Worm (Caenorhabditis elegans) whole organism, L1 larva: ENCODE results near the gene Y53F4B.43.
A peak's percentile ranks its signal among the peaks of the same experiment; 100 is the strongest.

Experiments
- C16A3.4 ChIP-seq: fragments of 150-350 bp; optimal IDR thresholded peaks from 2 replicates; lab custom pipeline; 2014; ENCODE audit warnings: missing biosample characterization, missing genetic modification characterization
- C34B4.2 ChIP-seq: sonication (generic microtip); optimal IDR thresholded peaks from 2 replicates; lab custom pipeline; 2017; ENCODE audit warnings: mild to moderate bottlenecking, missing genetic modification characterization, missing compliant biosample characterization
- Y116A8C.19 ChIP-seq: sonication (generic microtip); optimal IDR thresholded peaks from 2 replicates; lab custom pipeline; 2016; ENCODE audit warnings: missing compliant biosample characterization, missing genetic modification characterization, borderline replicate concordance
- aha-1 ChIP-seq: fragments of 150-350 bp; optimal IDR thresholded peaks from 2 replicates; lab custom pipeline; 2014; ENCODE audit warnings: missing biosample characterization, missing genetic modification characterization
- aly-2 ChIP-seq: fragments of 150-350 bp; optimal IDR thresholded peaks from 2 replicates; lab custom pipeline; 2014; ENCODE audit warnings: missing biosample characterization, missing genetic modification characterization
- ama-1 ChIP-seq: fragments of 150-350 bp; optimal IDR thresholded peaks from 2 replicates; lab custom pipeline; 2014
- blmp-1 ChIP-seq: fragments of 150-350 bp; optimal IDR thresholded peaks from 2 replicates; lab custom pipeline; 2014; ENCODE audit warnings: missing biosample characterization, missing genetic modification characterization
- ceh-63 ChIP-seq: fragments of 200-800 bp; sonication (Bioruptor generic); optimal IDR thresholded peaks from 2 replicates; lab custom pipeline; 2018; ENCODE audit warnings: mild to moderate bottlenecking, missing genetic modification characterization, missing compliant biosample characterization
- ceh-82 ChIP-seq, 3 experiments: fragments of 150-350 bp in 1 of 3; sonication (generic microtip) in 2 of 3; optimal IDR thresholded peaks; 2 replicates each; lab custom pipeline; 2014 to 2017; ENCODE audit warnings: missing biosample characterization in 3 of 3, missing genetic modification characterization in 3 of 3
- ceh-88 ChIP-seq: fragments of 200-800 bp; sonication (Bioruptor generic); IDR thresholded peaks from 2 replicates; pipeline ENCODE4 v1.3.6; 2022; ENCODE audit warnings: missing genetic modification characterization, missing compliant biosample characterization
- dpl-1 ChIP-seq, 3 experiments: fragments of 150-350 bp in 2 of 3; sonication (generic microtip) in 1 of 3; optimal IDR thresholded peaks; 2 replicates each; lab custom pipeline; 2014 to 2017; ENCODE audit warnings: missing biosample characterization in 3 of 3, missing genetic modification characterization in 3 of 3, missing genetic modification reagents in 3 of 3
- efl-1 ChIP-seq, 4 experiments: fragments of 150-350 bp; optimal IDR thresholded peaks in 3 of 4; peaks in 1 of 4; 1 replicate in 1 of 4; 2 replicates in 3 of 4; lab custom pipeline; 2014; ENCODE audit warnings: missing biosample characterization in 2 of 4, missing genetic modification characterization in 2 of 4, missing genetic modification reagents in 2 of 4
- egl-13 ChIP-seq: sonication (generic microtip); optimal IDR thresholded peaks from 2 replicates; lab custom pipeline; 2016; ENCODE audit warnings: missing genotype, missing genetic modification reagents, missing genetic modification characterization, missing compliant biosample characterization
- egl-27 ChIP-seq, 2 experiments: fragments of 150-350 bp in 1 of 2; sonication (generic microtip); optimal IDR thresholded peaks; 3 replicates each; lab custom pipeline; 2017 to 2018; ENCODE audit warnings: missing biosample characterization in 2 of 2, missing genetic modification characterization in 2 of 2, missing genetic modification reagents in 2 of 2
- elt-2 ChIP-seq: sonication (generic microtip); optimal IDR thresholded peaks from 2 replicates; lab custom pipeline; 2016; ENCODE audit warnings: missing genetic modification characterization, mild to moderate bottlenecking, inconsistent platforms, missing compliant biosample characterization, missing genetic modification reagents
- ets-5 ChIP-seq: fragments of 200-800 bp; sonication (Bioruptor generic); IDR thresholded peaks from 2 replicates; pipeline ENCODE4 v1.3.6; 2022; ENCODE audit warnings: missing genetic modification characterization, missing compliant biosample characterization
- fkh-10 ChIP-seq: sonication (generic microtip); optimal IDR thresholded peaks from 2 replicates; lab custom pipeline; 2017; ENCODE audit warnings: missing biosample characterization, missing genetic modification reagents, missing genetic modification characterization
- fkh-8 ChIP-seq: sonication (generic microtip); optimal IDR thresholded peaks from 2 replicates; lab custom pipeline; 2016; ENCODE audit warnings: mild to moderate bottlenecking, missing genetic modification characterization, missing compliant biosample characterization
- hlh-17 ChIP-seq: fragments of 200-800 bp; sonication (Bioruptor generic); optimal IDR thresholded peaks from 2 replicates; lab custom pipeline; 2018; ENCODE audit warnings: missing genetic modification characterization, mild to moderate bottlenecking, missing compliant biosample characterization, moderate library complexity, borderline replicate concordance
- hlh-4 ChIP-seq: sonication (generic microtip); optimal IDR thresholded peaks from 2 replicates; lab custom pipeline; 2016; ENCODE audit warnings: mild to moderate bottlenecking, missing genetic modification characterization, missing compliant biosample characterization
- hpl-2 ChIP-seq: fragments of 150-350 bp; optimal IDR thresholded peaks from 2 replicates; lab custom pipeline; 2014; ENCODE audit warnings: missing biosample characterization, missing genetic modification reagents, missing genetic modification characterization
- isw-1 ChIP-seq: fragments of 200-800 bp; sonication (Bioruptor generic); IDR thresholded peaks from 2 replicates; pipeline ENCODE4 v1.3.6; 2022; ENCODE audit warnings: missing genetic modification characterization, missing compliant biosample characterization
- jun-1 ChIP-seq: fragments of 150-350 bp; optimal IDR thresholded peaks from 2 replicates; lab custom pipeline; 2014; ENCODE audit warnings: missing biosample characterization, missing genetic modification reagents, missing genetic modification characterization
- lin-14 ChIP-seq: fragments of 200-800 bp; sonication (Bioruptor generic); optimal IDR thresholded peaks from 2 replicates; lab custom pipeline; 2018; ENCODE audit warnings: mild to moderate bottlenecking, missing genetic modification characterization, moderate library complexity, missing compliant biosample characterization
- lin-35 ChIP-seq, 2 experiments: fragments of 150-350 bp; optimal IDR thresholded peaks; 2 replicates each; lab custom pipeline; 2014; ENCODE audit warnings: missing biosample characterization in 2 of 2, missing genetic modification characterization in 2 of 2, missing genetic modification reagents in 2 of 2
- lin-39 ChIP-seq: fragments of 150-350 bp; optimal IDR thresholded peaks from 2 replicates; lab custom pipeline; 2014; ENCODE audit warnings: missing biosample characterization, missing genetic modification reagents, missing genetic modification characterization
- lir-3 ChIP-seq: sonication (generic microtip); optimal IDR thresholded peaks from 2 replicates; lab custom pipeline; 2016; ENCODE audit warnings: mild to moderate bottlenecking, missing genetic modification characterization, moderate library complexity, missing compliant biosample characterization; ENCODE audit not compliant: poor library complexity
- lsy-2 ChIP-seq, 2 experiments: fragments of 150-350 bp; optimal IDR thresholded peaks; 2 replicates each; lab custom pipeline; 2014; ENCODE audit warnings: missing biosample characterization in 2 of 2, missing genetic modification characterization in 2 of 2
- mab-9 ChIP-seq: fragments of 200-800 bp; sonication (Bioruptor generic); IDR thresholded peaks from 2 replicates; pipeline ENCODE4 v1.3.6; 2022; ENCODE audit warnings: missing genetic modification reagents, missing genetic modification characterization, missing compliant biosample characterization
- mef-2 ChIP-seq: fragments of 150-350 bp; optimal IDR thresholded peaks from 2 replicates; lab custom pipeline; 2014; ENCODE audit warnings: missing biosample characterization, missing genetic modification characterization
- nhr-11 ChIP-seq: fragments of 150-350 bp; optimal IDR thresholded peaks from 2 replicates; lab custom pipeline; 2014; ENCODE audit warnings: missing biosample characterization, missing genetic modification characterization
- nhr-19 ChIP-seq: fragments of 200-800 bp; sonication (Bioruptor generic); conservative IDR thresholded peaks from 2 replicates; pipeline ENCODE4 v1.3.6; 2022; ENCODE audit warnings: missing genetic modification characterization, missing compliant biosample characterization
- nhr-20 ChIP-seq: sonication (generic microtip); optimal IDR thresholded peaks from 2 replicates; lab custom pipeline; 2016; ENCODE audit warnings: mild to moderate bottlenecking, missing genetic modification characterization, missing compliant biosample characterization
- nhr-84 ChIP-seq: sonication (generic microtip); optimal IDR thresholded peaks from 2 replicates; lab custom pipeline; 2017; ENCODE audit warnings: missing biosample characterization, missing genetic modification characterization
- nhr-90 ChIP-seq: sonication (generic microtip); optimal IDR thresholded peaks from 2 replicates; lab custom pipeline; 2016; ENCODE audit warnings: mild to moderate bottlenecking, missing genetic modification characterization, missing compliant biosample characterization; ENCODE audit not compliant: poor library complexity
- pqm-1 ChIP-seq: sonication (generic microtip); optimal IDR thresholded peaks from 3 replicates; lab custom pipeline; 2017; ENCODE audit warnings: missing biosample characterization, missing genetic modification characterization
- rnt-1 ChIP-seq: sonication (generic microtip); optimal IDR thresholded peaks from 2 replicates; lab custom pipeline; 2016; ENCODE audit warnings: mild to moderate bottlenecking, missing genetic modification characterization, moderate library complexity, missing compliant biosample characterization
- skn-1 ChIP-seq: fragments of 150-350 bp; optimal IDR thresholded peaks from 2 replicates; lab custom pipeline; 2014; ENCODE audit warnings: missing biosample characterization, missing genetic modification characterization
- snu-23 ChIP-seq: sonication (generic microtip); optimal IDR thresholded peaks from 2 replicates; lab custom pipeline; 2016; ENCODE audit warnings: missing genetic modification characterization, missing compliant biosample characterization
- swsn-7 ChIP-seq: sonication (generic microtip); optimal IDR thresholded peaks from 2 replicates; lab custom pipeline; 2016; ENCODE audit warnings: missing genetic modification characterization, missing compliant biosample characterization
- unc-30 ChIP-seq: sonication (generic microtip); optimal IDR thresholded peaks from 2 replicates; lab custom pipeline; 2017; ENCODE audit warnings: missing biosample characterization, missing genetic modification characterization
- unc-62 ChIP-seq: fragments of 150-350 bp; optimal IDR thresholded peaks from 2 replicates; lab custom pipeline; 2014; ENCODE audit warnings: missing biosample characterization, missing genetic modification reagents, missing genetic modification characterization
- unc-98 ChIP-seq: fragments of 200-800 bp; sonication (Bioruptor generic); IDR thresholded peaks from 2 replicates; pipeline ENCODE4 v1.3.6; 2022; ENCODE audit warnings: missing genetic modification characterization, missing compliant biosample characterization
- xbp-1 ChIP-seq: sonication (generic microtip); optimal IDR thresholded peaks from 2 replicates; lab custom pipeline; 2016; ENCODE audit warnings: missing genetic modification characterization, missing compliant biosample characterization
- ztf-11 ChIP-seq, 2 experiments: sonication (generic microtip); optimal IDR thresholded peaks; 2 replicates each; lab custom pipeline; 2016 to 2017; ENCODE audit warnings: missing genetic modification characterization in 2 of 2, missing biosample characterization in 1 of 2, missing compliant biosample characterization in 1 of 2
- ztf-4 ChIP-seq: fragments of 150-350 bp; optimal IDR thresholded peaks from 2 replicates; lab custom pipeline; 2014; ENCODE audit warnings: missing biosample characterization, missing genetic modification characterization

Y53F4B.43 gene

DNA sequence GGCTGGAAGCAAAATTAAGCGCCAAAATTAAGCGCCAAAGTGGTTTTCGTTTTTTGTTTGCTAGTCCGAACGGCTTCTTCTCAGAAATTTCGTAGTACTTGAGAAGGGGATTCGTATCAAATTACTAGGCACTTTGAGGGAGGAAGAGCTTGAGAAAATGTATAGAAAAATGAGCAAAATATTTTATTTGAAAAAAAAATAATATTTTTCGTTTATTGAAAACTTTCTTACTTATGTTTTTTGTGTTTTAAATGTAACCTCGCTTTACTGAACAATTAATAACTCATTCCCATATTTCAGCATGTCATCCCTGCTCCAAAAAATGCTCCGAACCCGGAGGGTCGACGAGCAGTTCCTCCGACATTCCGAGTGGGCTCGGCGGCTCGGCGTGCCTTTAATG lies 30.7 kb downstream of the Y53F4B.43 start, which contains the start of gene Y53F4B.12:
Y53F4B.12 (plus strand) TSS at position 301 of the 400 bp plus-strand sequence.
- TF ChIP-seq C16A3.4 (no peak), ztf-11 (tag; optimal IDR thresholded peaks at IDR 0.05; lab: Kevin White, UChicago) (no peak), nhr-11 (tag; lab: Kevin White, UChicago) (no peak), lin-14 (GFP tag; lab: Kevin White, UChicago) (no peak), Y116A8C.19 (tag; lab: Kevin White, UChicago) (no peak), xbp-1 (tag; lab: Kevin White, UChicago) (no peak), hlh-4 (tag; lab: Kevin White, UChicago) (no peak)
- TF ChIP-seq, all 84 proteins: peak for 0

DNA sequence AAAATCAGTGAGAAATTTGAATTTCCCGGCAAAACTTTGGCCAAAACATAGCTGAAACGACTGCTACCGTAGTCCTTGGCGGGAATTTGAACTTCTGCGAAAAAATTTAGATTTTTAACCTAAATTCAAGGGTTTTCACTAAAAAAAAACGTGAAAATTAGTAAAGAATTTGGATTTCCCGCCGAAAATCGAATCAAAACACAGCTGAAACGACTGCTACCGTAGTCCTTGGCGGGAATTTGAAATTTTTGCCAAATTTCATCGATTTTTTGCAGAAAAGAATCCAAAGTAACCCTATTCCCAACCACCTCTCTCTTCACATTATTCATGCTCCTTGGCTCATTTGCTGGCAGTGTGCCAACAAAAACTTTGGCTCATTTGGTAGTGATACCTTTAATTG lies 36.8 kb downstream of the Y53F4B.43 start:
- TF ChIP-seq efl-1 (optimal IDR thresholded peaks at IDR 0.05; lab: Kevin White, UChicago) (peak; percentile 45 to 58), efl-1 (GFP tag; optimal IDR thresholded peaks at IDR 0.05 in 1 of 2; lab: Kevin White, UChicago) (peak; percentile 49 to 58), lin-35 (GFP tag; optimal IDR thresholded peaks at IDR 0.05; lab: Kevin White, UChicago) (peak in 1 of 2 experiments; percentile 16), unc-98 (GFP tag; lab: Robert Waterston, UW) (no peak), dpl-1 (GFP tag; optimal IDR thresholded peaks at IDR 0.05; lab: Kevin White, UChicago) (peak in 2 of 3 experiments; percentile 24 to 48), fkh-10 (GFP tag; lab: Kevin White, UChicago) (no peak)

ce11 chrII:15025599-15026164 lies 37.4 kb downstream of the Y53F4B.43 start, which contains the start of gene cmtr-1:
TSS of gene cmtr-1 (plus strand) at chrII:15026114.
- peak; percentile 38 to 97 for TF ChIP-seq ztf-11 (tag; optimal IDR thresholded peaks at IDR 0.05; lab: Kevin White, UChicago)
- TF ChIP-seq lin-39 (tag; lab: Kevin White, UChicago), result peak; percentile 95
- TF ChIP-seq aly-2 (tag; lab: Kevin White, UChicago), result peak; percentile 90
- TF ChIP-seq snu-23 (GFP tag; lab: Kevin White, UChicago), result peak; percentile 99
- peak; percentile 56 for TF ChIP-seq mef-2 (tag; lab: Kevin White, UChicago)
- no peak for TF ChIP-seq unc-30
- TF ChIP-seq hlh-17, result no peak
- TF ChIP-seq ztf-4 (tag; lab: Kevin White, UChicago), result peak; percentile 97
- peak; percentile 93 for TF ChIP-seq ceh-88
- peak; percentile 85 to 91 (median 89) for TF ChIP-seq dpl-1 (GFP tag; optimal IDR thresholded peaks at IDR 0.05; lab: Kevin White, UChicago)
- TF ChIP-seq Y116A8C.19 (tag; lab: Kevin White, UChicago), result peak; percentile 66
- TF ChIP-seq unc-98 (GFP tag; lab: Robert Waterston, UW), result peak; percentile 70
- peak; percentile 99 for TF ChIP-seq nhr-20 (tag; lab: Kevin White, UChicago)
- TF ChIP-seq lir-3 (tag; lab: Kevin White, UChicago), result no peak
- peak; percentile 99 for TF ChIP-seq nhr-19 (GFP tag; lab: Robert Waterston, UW)
- peak; percentile 44 for TF ChIP-seq blmp-1 (tag; lab: Kevin White, UChicago)
- TF ChIP-seq ets-5, result no peak
- peak; percentile 95 to 97 (median 96) for TF ChIP-seq ceh-82 (tag; optimal IDR thresholded peaks at IDR 0.05; lab: Kevin White, UChicago)
- peak; percentile 86 for TF ChIP-seq C34B4.2
- TF ChIP-seq unc-62 (GFP tag; lab: Kevin White, UChicago), result no peak
- TF ChIP-seq mab-9 (GFP tag; lab: Robert Waterston, UW), result peak; percentile 97
- no peak for TF ChIP-seq pqm-1 (tag; lab: Kevin White, UChicago)
- TF ChIP-seq ama-1 (lab: Kevin White, UChicago), result peak; percentile 94
- peak; percentile 85 for TF ChIP-seq skn-1 (tag; lab: Kevin White, UChicago)
- peak; percentile 69 for TF ChIP-seq aha-1 (tag; lab: Kevin White, UChicago)
- peak; percentile 7 to 59 for TF ChIP-seq egl-27 (tag; optimal IDR thresholded peaks at IDR 0.05; lab: Kevin White, UChicago)
- peak; percentile 96 for TF ChIP-seq C16A3.4
- peak; percentile 76 for TF ChIP-seq nhr-11 (tag; lab: Kevin White, UChicago)
- TF ChIP-seq jun-1 (tag; lab: Kevin White, UChicago), result peak; percentile 95
- peak; percentile 97 for TF ChIP-seq rnt-1
- peak; percentile 97 for TF ChIP-seq egl-13 (tag; lab: Kevin White, UChicago)
- peak; percentile 99 for TF ChIP-seq swsn-7 (tag; lab: Kevin White, UChicago)
- peak; percentile 97 for TF ChIP-seq fkh-8 (tag; lab: Kevin White, UChicago)
- peak; percentile 92 for TF ChIP-seq hpl-2 (GFP tag; lab: Kevin White, UChicago)
- TF ChIP-seq elt-2 (tag; lab: Kevin White, UChicago), result peak; percentile 95
- TF ChIP-seq nhr-84 (tag; lab: Kevin White, UChicago), result peak; percentile 13
- peak; percentile 89 for TF ChIP-seq ceh-63 (GFP tag; lab: Kevin White, UChicago)
- TF ChIP-seq nhr-90 (tag; lab: Kevin White, UChicago), result peak; percentile 100
- TF ChIP-seq lsy-2 (tag; optimal IDR thresholded peaks at IDR 0.05; lab: Kevin White, UChicago), result peak; percentile 92 to 96
- TF ChIP-seq isw-1 (GFP tag; lab: Robert Waterston, UW), result peak; percentile 96
